Fruit fly (Drosophila melanogaster): ENCODE data around the gene kmr.

kmr gene

DNA sequence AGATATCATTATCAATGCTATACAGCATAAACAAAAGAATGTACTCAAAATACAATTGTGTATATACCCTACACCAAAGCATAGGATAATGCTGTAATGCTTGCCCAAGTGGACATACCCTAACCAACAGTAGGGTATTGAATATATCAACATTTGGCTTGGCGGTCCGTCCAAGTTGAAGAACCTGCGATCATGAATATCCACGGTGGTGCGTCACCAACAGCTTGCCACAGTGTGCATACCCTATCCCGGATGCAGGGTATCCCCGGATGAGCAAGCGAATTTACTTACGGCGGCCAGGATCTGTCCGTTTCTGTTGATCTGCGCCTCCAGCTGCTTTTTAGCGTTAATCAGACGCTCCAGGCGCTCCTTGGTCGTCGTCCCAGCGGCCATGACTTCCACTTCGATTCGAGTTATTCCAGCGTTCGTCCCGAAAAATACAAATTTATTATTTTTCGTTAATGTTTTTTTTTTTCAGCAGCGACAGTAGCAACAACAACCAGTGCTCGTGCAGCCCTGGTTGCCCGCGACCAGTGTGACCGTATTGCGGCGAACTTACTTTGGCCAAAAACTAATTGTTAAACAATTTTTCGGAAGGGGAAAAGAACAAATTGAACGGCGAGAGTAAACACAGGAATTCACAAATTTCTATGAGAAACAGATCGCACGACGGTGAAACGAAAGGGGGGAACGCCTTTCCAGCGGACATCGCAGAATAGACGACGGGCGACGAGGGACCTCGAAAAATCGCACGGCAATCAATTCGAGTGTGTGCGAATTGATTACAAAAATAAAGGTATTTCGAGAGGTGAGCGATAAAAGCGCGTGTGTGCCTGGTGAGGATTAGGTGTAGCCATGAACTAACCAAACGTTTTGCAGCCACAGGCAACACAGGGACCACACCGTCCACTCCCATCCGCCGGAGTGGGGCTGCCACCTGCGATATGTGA lies 38.6 kb upstream of the kmr start, which contains the start of the genes Lkb1 and CG9588 (continued):
- no peak for TF ChIP-seq Nf-YC (tag; optimal IDR thresholded peaks at IDR 0.05)
- peak; percentile 79 for TF ChIP-seq dysf (GFP tag; IDR thresholded peaks at IDR 0.05)
- no peak for TF ChIP-seq kni (GFP tag; optimal IDR thresholded peaks at IDR 0.05)
- no peak for TF ChIP-seq ab (GFP tag; optimal IDR thresholded peaks at IDR 0.05)
- TF ChIP-seq tup (GFP tag; optimal IDR thresholded peaks at IDR 0.05): peak; percentile 3
- no peak for TF ChIP-seq run (tag; optimal IDR thresholded peaks at IDR 0.05)
- no peak for TF ChIP-seq Adf1 (GFP tag; IDR thresholded peaks at IDR 0.05)
- peak; percentile 65 for TF ChIP-seq zfh2 (GFP tag; optimal IDR thresholded peaks at IDR 0.05)
- TF ChIP-seq Dip2 (GFP tag; IDR thresholded peaks at IDR 0.05): no peak
- TF ChIP-seq zfh1 (GFP tag; IDR thresholded peaks at IDR 0.05): peak; percentile 88
- no peak for TF ChIP-seq CG12071 (GFP tag; optimal IDR thresholded peaks at IDR 0.05)
- no peak for TF ChIP-seq crol (GFP tag; IDR thresholded peaks at IDR 0.05)
- peak; percentile 47; the same call in 1 of the 2 replicates for TF ChIP-seq CG17612 (GFP tag; IDR thresholded peaks at IDR 0.05)
- TF ChIP-seq CG32532 (GFP tag; IDR thresholded peaks at IDR 0.05): peak; percentile 81
- TF ChIP-seq CG12942 (GFP tag; optimal IDR thresholded peaks at IDR 0.05): peak; percentile 57
- TF ChIP-seq CG18599 (GFP tag; optimal IDR thresholded peaks at IDR 0.05): peak; percentile 53
- TF ChIP-seq Mes4 (GFP tag; optimal IDR thresholded peaks at IDR 0.05): no peak
- peak; percentile 41 for TF ChIP-seq Meics (GFP tag; optimal IDR thresholded peaks at IDR 0.05)
- no peak for TF ChIP-seq CG3407 (GFP tag; optimal IDR thresholded peaks at IDR 0.05)
- no peak for TF ChIP-seq sug (tag; optimal IDR thresholded peaks at IDR 0.05)
- TF ChIP-seq gcm2 (GFP tag; optimal IDR thresholded peaks at IDR 0.05): no peak
- peak; percentile 85 for TF ChIP-seq Rfx (GFP tag; IDR thresholded peaks at IDR 0.05)
- no peak for TF ChIP-seq ftz-f1 (GFP tag; optimal IDR thresholded peaks at IDR 0.05)
- TF ChIP-seq sc (optimal IDR thresholded peaks at IDR 0.05): no peak
- no peak for TF ChIP-seq sc (GFP tag; optimal IDR thresholded peaks at IDR 0.05)
- no peak for TF ChIP-seq crp (GFP tag; optimal IDR thresholded peaks at IDR 0.05)
- peak; percentile 37 for TF ChIP-seq CG30403 (GFP tag; optimal IDR thresholded peaks at IDR 0.05)
- peak; percentile 20 for TF ChIP-seq CG18262 (tag; optimal IDR thresholded peaks at IDR 0.05)
- peak; percentile 41; the same call in 1 of the 2 replicates for TF ChIP-seq wor (GFP tag; IDR thresholded peaks at IDR 0.05)
- TF ChIP-seq kay (GFP tag; optimal IDR thresholded peaks at IDR 0.05): peak; percentile 11
- peak; percentile 70; the same call in 1 of the 2 replicates for TF ChIP-seq CG16779 (GFP tag; IDR thresholded peaks at IDR 0.05)
- TF ChIP-seq az2 (GFP tag; optimal IDR thresholded peaks at IDR 0.05): peak; percentile 36
- no peak for TF ChIP-seq Dfd (GFP tag; optimal IDR thresholded peaks at IDR 0.05)
- peak; percentile 82 for TF ChIP-seq esg (GFP tag; conservative IDR thresholded peaks at IDR 0.05)
- TF ChIP-seq da (GFP tag; optimal IDR thresholded peaks at IDR 0.05): no peak
- peak; percentile 66 for TF ChIP-seq CG9609 (GFP tag; optimal IDR thresholded peaks at IDR 0.05)
- no peak for TF ChIP-seq tap (tag; optimal IDR thresholded peaks at IDR 0.05)
- TF ChIP-seq slou (GFP tag; optimal IDR thresholded peaks at IDR 0.05): no peak
- peak; percentile 0 for TF ChIP-seq CG13424 (tag; optimal IDR thresholded peaks at IDR 0.05)
- no peak for TF ChIP-seq CG12104 (GFP tag; optimal IDR thresholded peaks at IDR 0.05)
- peak; percentile 84 for TF ChIP-seq Xrp1 (GFP tag; IDR thresholded peaks at IDR 0.05)
- no peak for TF ChIP-seq btn (GFP tag; optimal IDR thresholded peaks at IDR 0.05)
- TF ChIP-seq Ets97D (GFP tag; optimal IDR thresholded peaks at IDR 0.05): peak; percentile 40
- TF ChIP-seq Oli (tag; optimal IDR thresholded peaks at IDR 0.05): peak; percentile 22
- TF ChIP-seq Taf1 (GFP tag; IDR thresholded peaks at IDR 0.05): peak; percentile 62; the same call in 1 of the 2 replicates
- TF ChIP-seq dmrt99B (tag; optimal IDR thresholded peaks at IDR 0.05): no peak
- TF ChIP-seq Usf (GFP tag; optimal IDR thresholded peaks at IDR 0.05): no peak
- TF ChIP-seq Trl (optimal IDR thresholded peaks at IDR 0.05): no peak
- TF ChIP-seq Trl (GFP tag; optimal IDR thresholded peaks at IDR 0.05): peak; percentile 3
- TF ChIP-seq BtbVII (GFP tag; optimal IDR thresholded peaks at IDR 0.05): no peak
- TF ChIP-seq CG2199 (GFP tag; IDR thresholded peaks at IDR 0.05): no peak
